Worm (Caenorhabditis elegans) whole organism, L4/young adult: Measurements from ENCODE around the gene srg-46.

Experiments
- W03F9.2 ChIP-seq: fragments of 150-350 bp; optimal IDR thresholded peaks from 2 replicates; lab custom pipeline; 2014; ENCODE audit warnings: missing biosample characterization, missing genetic modification characterization
- dao-5 ChIP-seq: sonication (generic microtip); optimal IDR thresholded peaks from 2 replicates; lab custom pipeline; 2016; ENCODE audit warnings: missing genotype, missing genetic modification characterization, moderate library complexity, missing compliant biosample characterization
- him-1 ChIP-seq: sonication (generic microtip); optimal IDR thresholded peaks from 2 replicates; lab custom pipeline; 2016; ENCODE audit warnings: missing genotype, missing genetic modification reagents, missing genetic modification characterization, missing compliant biosample characterization

srg-46 gene

ce11 chrV:13342235-13342634, 21.3 kb upstream of the srg-46 start:
- TF ChIP-seq W03F9.2 (tag; lab: Kevin White, UChicago) (no peak), him-1 (tag; lab: Kevin White, UChicago) (no peak), dao-5 (tag; lab: Kevin White, UChicago) (no peak)

ce11 chrV:13345867-13346328, 17.6 kb upstream of the srg-46 start, which contains the start of gene twk-43:
Gene twk-43 (plus strand): TSS chrV:13346278.
- TF ChIP-seq him-1 (tag; lab: Kevin White, UChicago) (no peak), dao-5 (tag; lab: Kevin White, UChicago) (no peak), W03F9.2 (tag; lab: Kevin White, UChicago) (no peak)

ce11 chrV:13350302-13350701, 13.2 kb upstream of the srg-46 start:
- TF ChIP-seq him-1 (tag; lab: Kevin White, UChicago) (no peak), W03F9.2 (tag; lab: Kevin White, UChicago) (no peak), dao-5 (tag; lab: Kevin White, UChicago) (no peak)

ce11 chrV:13351773-13352172, 11.7 kb upstream of the srg-46 start:
- TF ChIP-seq him-1 (tag; lab: Kevin White, UChicago): no peak
- TF ChIP-seq W03F9.2 (tag; lab: Kevin White, UChicago): no peak
- TF ChIP-seq dao-5 (tag; lab: Kevin White, UChicago): no peak

- no peak for TF ChIP-seq him-1 (tag; lab: Kevin White, UChicago)
- no peak for TF ChIP-seq W03F9.2 (tag; lab: Kevin White, UChicago)
These were observed 11.1 kb upstream of the srg-46 start for ce11 chrV:13352415-13352814.

- TF ChIP-seq him-1 (tag; lab: Kevin White, UChicago) (no peak), dao-5 (tag; lab: Kevin White, UChicago) (no peak), W03F9.2 (tag; lab: Kevin White, UChicago) (no peak)
These were observed 7.3 kb upstream of the srg-46 start for ce11 chrV:13356210-13356609.

ce11 chrV:13357652-13358281, 5.7 kb upstream of the srg-46 start, which contains the start of gene F32H5.1:
Gene F32H5.1 (minus strand): TSS chrV:13358037.
- TF ChIP-seq him-1 (tag; lab: Kevin White, UChicago): no peak
- no peak for TF ChIP-seq dao-5 (tag; lab: Kevin White, UChicago)
- no peak for TF ChIP-seq W03F9.2 (tag; lab: Kevin White, UChicago)

ce11 chrV:13358823-13359592, 4.5 kb upstream of the srg-46 start, which contains the start of gene F32H5.3:
Gene F32H5.3 (plus strand): TSS chrV:13359335.
- TF ChIP-seq him-1 (tag; lab: Kevin White, UChicago) (no peak), W03F9.2 (tag; lab: Kevin White, UChicago) (no peak), dao-5 (tag; lab: Kevin White, UChicago) (no peak)

- no peak for TF ChIP-seq W03F9.2 (tag; lab: Kevin White, UChicago)
- TF ChIP-seq dao-5 (tag; lab: Kevin White, UChicago): no peak
- no peak for TF ChIP-seq him-1 (tag; lab: Kevin White, UChicago)
These were observed 3.3 kb upstream of the srg-46 start, which contains the start of gene F32H5.4 for ce11 chrV:13360254-13360653. Gene F32H5.4 (plus strand): TSS chrV:13360554.

- TF ChIP-seq dao-5 (tag; lab: Kevin White, UChicago) (no peak), W03F9.2 (tag; lab: Kevin White, UChicago) (no peak), him-1 (tag; lab: Kevin White, UChicago) (no peak)
These were observed 712 bp downstream of the srg-46 start for ce11 chrV:13364227-13364626.

ce11 chrV:13366488-13366887, 3.0 kb downstream of the srg-46 start:
- TF ChIP-seq dao-5 (tag; lab: Kevin White, UChicago) (no peak), W03F9.2 (tag; lab: Kevin White, UChicago) (no peak), him-1 (tag; lab: Kevin White, UChicago) (no peak)

ce11 chrV:13367024-13367423, 3.5 kb downstream of the srg-46 start, which contains the start of gene srx-125:
Gene srx-125 (plus strand): TSS chrV:13367324.
- TF ChIP-seq dao-5 (tag; lab: Kevin White, UChicago) (no peak), W03F9.2 (tag; lab: Kevin White, UChicago) (no peak), him-1 (tag; lab: Kevin White, UChicago) (no peak)

- TF ChIP-seq W03F9.2 (tag; lab: Kevin White, UChicago) (no peak), dao-5 (tag; lab: Kevin White, UChicago) (no peak), him-1 (tag; lab: Kevin White, UChicago) (no peak)
These were observed 6.1 kb downstream of the srg-46 start for ce11 chrV:13369663-13370062.
